Worm (Caenorhabditis elegans): ENCODE measurements around the gene C06H2.2.

C06H2.2 gene

DNA sequence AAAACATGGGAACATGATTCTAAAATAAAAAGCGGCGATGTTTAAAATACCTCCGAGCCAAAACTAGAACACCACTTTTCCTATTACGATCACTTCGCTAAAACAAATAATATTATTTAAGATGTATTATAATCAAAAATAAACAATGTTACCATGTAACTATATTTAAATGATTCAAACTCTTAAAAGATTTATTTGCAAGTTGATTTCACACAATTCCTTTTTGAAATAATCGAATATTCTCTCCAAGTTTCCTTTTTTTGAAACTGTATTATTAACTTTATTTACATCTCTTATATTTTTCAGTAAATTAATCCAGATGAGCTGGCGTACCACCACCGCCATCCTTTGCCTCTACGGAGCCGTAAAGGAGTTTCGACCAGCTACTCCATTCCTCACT, 16.2 kb downstream of the C06H2.2 start, which contains the start of gene folt-1:
Gene folt-1, plus strand, starts transcription at position 301 of the 400 bp plus-strand sequence.
- no peak for TF ChIP-seq tab-1 (GFP tag; IDR thresholded peaks at IDR 0.05)
- TF ChIP-seq ref-1 (GFP tag; conservative IDR thresholded peaks at IDR 0.05) = no peak
- no peak for TF ChIP-seq klf-2 (GFP tag; conservative IDR thresholded peaks at IDR 0.05)
- TF ChIP-seq flt-1 (GFP tag; IDR thresholded peaks at IDR 0.05) = no peak
- no peak for TF ChIP-seq ztf-23 (GFP tag; IDR thresholded peaks at IDR 0.05)
- no peak for TF ChIP-seq ztf-29 (GFP tag; IDR thresholded peaks at IDR 0.05)
- TF ChIP-seq med-1 (GFP tag; optimal IDR thresholded peaks at IDR 0.05; ENCODE audit: insufficient read depth) = no peak
- TF ChIP-seq cog-1 (tag; optimal IDR thresholded peaks at IDR 0.05) = no peak
- TF ChIP-seq T22C8.4 (GFP tag; IDR thresholded peaks at IDR 0.05) = no peak

DNA sequence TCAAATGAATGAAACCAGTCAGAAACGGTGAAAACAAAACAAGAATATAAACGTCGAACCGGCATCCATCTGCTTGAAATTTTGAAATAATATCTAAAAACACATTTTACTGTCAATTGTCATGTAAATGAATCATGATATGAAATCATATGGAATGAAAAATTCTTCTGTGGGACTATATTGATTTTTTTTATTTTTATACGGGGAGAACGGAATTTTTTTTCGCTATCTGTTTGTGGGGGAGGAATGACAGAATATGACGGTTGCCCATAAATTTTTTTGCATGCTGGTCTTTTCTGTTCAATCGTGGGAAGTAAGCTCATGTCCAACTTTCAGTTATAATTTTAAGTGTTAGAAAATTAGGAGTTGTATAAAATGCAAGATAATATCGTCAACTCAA, 19.7 kb downstream of the C06H2.2 start, which contains the start of gene C06H2.7:
Gene C06H2.7, minus strand, starts transcription at position 101 of the 400 bp plus-strand sequence.
- TF ChIP-seq ztf-23 (GFP tag; IDR thresholded peaks at IDR 0.05) (no peak), flt-1 (GFP tag; IDR thresholded peaks at IDR 0.05) (no peak), ref-1 (GFP tag; conservative IDR thresholded peaks at IDR 0.05) (no peak), T22C8.4 (GFP tag; IDR thresholded peaks at IDR 0.05) (no peak), med-1 (GFP tag; optimal IDR thresholded peaks at IDR 0.05; ENCODE audit: insufficient read depth) (no peak), ztf-29 (GFP tag; IDR thresholded peaks at IDR 0.05) (no peak), tab-1 (GFP tag; IDR thresholded peaks at IDR 0.05) (no peak), cog-1 (tag; optimal IDR thresholded peaks at IDR 0.05) (no peak), klf-2 (GFP tag; conservative IDR thresholded peaks at IDR 0.05) (no peak)

DNA sequence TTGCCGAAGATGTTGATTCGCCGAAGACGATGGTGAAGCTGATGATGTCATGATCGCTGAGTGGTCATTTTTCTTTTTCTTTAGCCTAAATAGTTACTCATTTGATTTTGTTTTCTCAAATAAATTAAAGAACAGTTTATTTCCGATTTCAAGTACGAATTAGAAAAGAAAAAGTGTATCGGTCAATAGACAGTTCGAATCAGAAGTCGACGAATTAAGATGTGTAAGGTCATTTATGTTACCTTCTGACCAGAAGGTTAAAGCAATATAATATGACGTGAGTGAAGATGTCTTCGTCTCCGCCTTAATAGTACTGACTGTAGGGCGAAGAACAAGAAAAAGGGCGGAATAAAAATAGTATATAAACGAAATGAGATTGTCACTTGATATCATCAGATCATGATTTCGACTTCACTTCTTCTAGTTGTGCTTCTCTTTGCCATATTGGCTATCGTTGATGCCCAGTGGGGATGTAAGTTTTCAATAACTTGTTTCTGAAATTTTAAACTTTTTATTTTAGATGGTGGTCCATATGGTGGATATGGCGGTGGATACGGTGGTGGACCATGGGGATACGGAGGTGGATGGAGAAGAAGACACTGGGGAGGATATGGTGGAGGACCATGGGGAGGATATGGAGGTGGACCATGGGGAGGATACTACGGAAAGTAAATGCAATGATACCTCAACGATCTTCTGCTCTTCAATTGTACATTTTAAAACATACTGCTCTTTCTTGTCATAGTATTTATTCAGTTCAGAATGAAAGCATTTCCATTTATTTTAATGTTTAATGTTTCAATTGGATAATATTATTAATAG, 22.1 kb downstream of the C06H2.2 start, which contains the start of the genes T19C4.24 and nlp-33:
Gene T19C4.24, minus strand, starts transcription at position 51 of the 822 bp plus-strand sequence.
Gene nlp-33, plus strand, starts transcription at position 389 of the 822 bp plus-strand sequence.
- no peak for TF ChIP-seq tab-1 (GFP tag; IDR thresholded peaks at IDR 0.05)

DNA sequence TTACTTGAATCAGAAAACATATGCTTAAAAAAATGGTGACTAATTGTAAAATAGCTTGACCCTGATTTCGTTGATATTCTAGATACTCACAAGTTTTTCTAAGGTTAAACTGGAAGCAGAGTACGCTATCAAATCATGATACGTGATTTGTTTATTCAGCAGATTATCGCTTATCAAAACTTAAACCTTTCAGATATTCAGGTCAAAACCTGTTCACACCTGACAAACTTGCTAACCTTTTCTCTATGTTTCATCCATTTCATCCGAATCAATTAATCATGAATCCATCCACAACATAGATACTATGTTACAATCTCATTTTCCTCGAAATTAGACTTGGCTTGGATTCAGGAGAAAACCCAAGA, 22.7 kb downstream of the C06H2.2 start:
- TF ChIP-seq ztf-23 (GFP tag; IDR thresholded peaks at IDR 0.05) (no peak), tab-1 (GFP tag; IDR thresholded peaks at IDR 0.05) (no peak), flt-1 (GFP tag; IDR thresholded peaks at IDR 0.05) (no peak), T22C8.4 (GFP tag; IDR thresholded peaks at IDR 0.05) (no peak)

DNA sequence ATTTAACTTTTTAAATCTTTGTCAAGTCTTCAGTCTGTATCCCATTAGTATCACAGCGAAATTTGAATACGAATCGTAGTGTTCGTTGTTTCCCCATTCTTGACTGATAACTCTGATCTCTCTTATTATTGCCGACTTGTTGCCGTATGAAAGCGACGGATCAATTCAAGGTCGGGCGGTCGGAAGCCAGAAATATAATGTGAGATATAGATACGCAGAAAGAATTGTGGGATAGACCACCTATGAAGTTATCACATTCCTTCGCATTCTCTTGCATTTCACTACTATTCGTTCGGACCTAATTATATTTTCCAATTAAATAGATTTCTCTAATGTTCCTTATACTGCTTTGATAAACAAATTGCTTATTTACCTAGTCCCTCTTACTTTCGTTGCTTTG, 23.9 kb downstream of the C06H2.2 start:
- TF ChIP-seq tab-1 (GFP tag; IDR thresholded peaks at IDR 0.05) (no peak), cog-1 (tag; optimal IDR thresholded peaks at IDR 0.05) (no peak), ztf-23 (GFP tag; IDR thresholded peaks at IDR 0.05) (no peak), ref-1 (GFP tag; conservative IDR thresholded peaks at IDR 0.05) (no peak), T22C8.4 (GFP tag; IDR thresholded peaks at IDR 0.05) (no peak), flt-1 (GFP tag; IDR thresholded peaks at IDR 0.05) (no peak), ztf-29 (GFP tag; IDR thresholded peaks at IDR 0.05) (no peak), klf-2 (GFP tag; conservative IDR thresholded peaks at IDR 0.05) (no peak), med-1 (GFP tag; optimal IDR thresholded peaks at IDR 0.05; ENCODE audit: insufficient read depth) (no peak)

DNA sequence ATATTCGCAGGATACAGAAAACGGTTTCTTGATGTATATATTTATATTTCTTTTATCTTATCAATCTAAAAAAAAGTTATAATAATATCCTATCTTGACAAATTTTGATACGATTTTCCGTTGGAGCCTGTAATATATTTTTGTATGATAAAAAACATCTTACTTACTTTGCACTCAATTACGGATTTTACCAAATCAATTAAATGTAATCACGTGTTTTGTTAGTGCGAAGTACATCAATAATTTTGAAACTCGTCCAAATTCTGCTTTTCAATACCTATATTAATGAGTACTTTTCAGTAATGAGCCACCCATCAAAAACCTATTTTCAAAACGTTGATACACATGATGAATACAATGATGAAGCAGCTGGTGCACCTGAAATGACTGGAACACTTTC, 24.4 kb downstream of the C06H2.2 start, which contains the start of gene T19C4.1:
Gene T19C4.1, plus strand, starts transcription at position 301 of the 400 bp plus-strand sequence.
- TF ChIP-seq T22C8.4 (GFP tag; IDR thresholded peaks at IDR 0.05) (no peak), ztf-29 (GFP tag; IDR thresholded peaks at IDR 0.05) (no peak), flt-1 (GFP tag; IDR thresholded peaks at IDR 0.05) (no peak), ref-1 (GFP tag; conservative IDR thresholded peaks at IDR 0.05) (no peak), med-1 (GFP tag; optimal IDR thresholded peaks at IDR 0.05; ENCODE audit: insufficient read depth) (no peak), ztf-23 (GFP tag; IDR thresholded peaks at IDR 0.05) (no peak), klf-2 (GFP tag; conservative IDR thresholded peaks at IDR 0.05) (no peak), cog-1 (tag; optimal IDR thresholded peaks at IDR 0.05) (no peak), tab-1 (GFP tag; IDR thresholded peaks at IDR 0.05) (no peak)

DNA sequence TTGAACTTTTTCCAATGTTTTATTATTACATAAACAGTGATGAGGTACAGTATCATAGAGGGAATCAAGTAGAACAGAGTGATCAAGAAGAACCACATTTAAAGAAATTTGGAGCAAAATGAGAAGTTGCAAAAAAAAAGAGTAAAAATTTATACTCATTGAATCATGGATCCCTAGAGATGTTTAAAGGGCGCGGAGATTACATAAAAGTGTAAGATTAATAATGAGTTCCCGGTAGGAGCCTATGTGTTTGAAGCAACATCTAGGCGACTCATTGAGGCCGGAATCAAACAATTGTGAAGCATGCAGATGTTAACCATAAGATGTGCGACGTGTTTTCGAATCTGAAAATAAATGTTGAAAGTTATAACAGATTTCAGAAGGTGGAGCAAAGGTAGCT, 27.3 kb downstream of the C06H2.2 start, which contains the start of gene srg-39:
Gene srg-39, minus strand, starts transcription at position 101 of the 400 bp plus-strand sequence.
- TF ChIP-seq ztf-29 (GFP tag; IDR thresholded peaks at IDR 0.05) (no peak), med-1 (GFP tag; optimal IDR thresholded peaks at IDR 0.05; ENCODE audit: insufficient read depth) (no peak), ref-1 (GFP tag; conservative IDR thresholded peaks at IDR 0.05) (no peak), cog-1 (tag; optimal IDR thresholded peaks at IDR 0.05) (no peak), ztf-23 (GFP tag; IDR thresholded peaks at IDR 0.05) (no peak), tab-1 (GFP tag; IDR thresholded peaks at IDR 0.05) (no peak), klf-2 (GFP tag; conservative IDR thresholded peaks at IDR 0.05) (no peak), flt-1 (GFP tag; IDR thresholded peaks at IDR 0.05) (no peak), T22C8.4 (GFP tag; IDR thresholded peaks at IDR 0.05) (no peak)

DNA sequence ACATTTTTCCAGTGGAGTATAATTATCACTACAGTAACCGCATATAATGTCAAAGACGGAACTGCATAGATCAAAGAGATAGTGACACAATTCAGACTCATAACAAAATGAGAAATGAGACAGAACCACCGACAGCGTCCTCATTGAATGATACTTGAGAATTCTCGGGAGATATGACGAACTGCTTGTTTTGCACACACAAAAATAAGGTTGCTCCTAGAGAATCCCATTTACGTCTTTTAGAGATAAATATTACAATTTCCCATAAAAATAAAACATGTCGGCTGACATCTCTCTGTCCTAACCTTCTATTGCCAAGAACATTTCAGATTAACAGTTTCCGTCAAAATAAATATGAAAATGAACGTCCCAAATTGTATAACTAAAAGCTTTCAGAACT, 30.5 kb downstream of the C06H2.2 start, which contains the start of gene srg-38:
Gene srg-38, minus strand, starts transcription at position 101 of the 400 bp plus-strand sequence.
- no peak for TF ChIP-seq flt-1 (GFP tag; IDR thresholded peaks at IDR 0.05)
- no peak for TF ChIP-seq ref-1 (GFP tag; conservative IDR thresholded peaks at IDR 0.05)
- TF ChIP-seq ztf-29 (GFP tag; IDR thresholded peaks at IDR 0.05) = no peak
- no peak for TF ChIP-seq ztf-23 (GFP tag; IDR thresholded peaks at IDR 0.05)

DNA sequence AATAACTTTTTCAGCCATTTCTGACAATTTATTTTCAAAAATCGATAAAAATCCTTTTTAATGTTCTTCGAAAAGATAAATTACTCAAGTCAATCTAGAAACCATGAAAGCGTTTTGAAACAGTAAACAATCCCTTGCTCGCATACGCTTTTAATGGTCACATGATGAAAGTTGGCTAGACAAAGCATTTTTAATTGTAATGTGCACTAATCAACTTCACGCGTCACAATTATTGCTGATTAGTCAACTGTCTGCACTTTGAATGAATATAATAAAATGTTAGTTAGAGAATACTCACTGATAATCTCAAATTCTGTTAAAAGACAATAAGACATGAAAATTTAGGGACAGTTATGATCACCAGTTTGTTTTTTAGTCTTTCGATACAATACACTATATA, 31.6 kb downstream of the C06H2.2 start:
- TF ChIP-seq ztf-29 (GFP tag; IDR thresholded peaks at IDR 0.05) (no peak), T22C8.4 (GFP tag; IDR thresholded peaks at IDR 0.05) (no peak), flt-1 (GFP tag; IDR thresholded peaks at IDR 0.05) (no peak), med-1 (GFP tag; optimal IDR thresholded peaks at IDR 0.05; ENCODE audit: insufficient read depth) (no peak), ztf-23 (GFP tag; IDR thresholded peaks at IDR 0.05) (no peak), ref-1 (GFP tag; conservative IDR thresholded peaks at IDR 0.05) (no peak), klf-2 (GFP tag; conservative IDR thresholded peaks at IDR 0.05) (no peak), cog-1 (tag; optimal IDR thresholded peaks at IDR 0.05) (no peak), tab-1 (GFP tag; IDR thresholded peaks at IDR 0.05) (no peak)

DNA sequence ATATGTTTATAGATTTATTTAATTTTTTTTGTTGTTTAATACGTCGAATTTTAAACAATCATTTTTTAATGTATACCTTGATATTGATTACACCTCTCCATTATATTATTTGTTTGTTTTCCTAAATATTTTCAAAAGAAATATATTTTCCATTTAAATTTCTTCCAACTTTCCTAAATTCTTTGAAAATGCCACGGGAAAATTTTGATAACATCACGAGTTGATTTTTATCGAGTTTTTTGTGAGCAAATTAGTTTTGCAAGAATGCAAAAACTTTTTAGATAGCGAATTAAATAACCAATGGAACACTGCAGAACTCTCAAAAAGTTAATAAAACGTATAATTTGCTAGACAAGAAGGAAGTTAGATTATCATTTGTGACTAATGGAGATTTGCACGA, 32.9 kb downstream of the C06H2.2 start, which contains the start of gene srg-42:
Gene srg-42, minus strand, starts transcription at position 101 of the 400 bp plus-strand sequence.
- TF ChIP-seq ztf-29 (GFP tag; IDR thresholded peaks at IDR 0.05) (no peak), T22C8.4 (GFP tag; IDR thresholded peaks at IDR 0.05) (no peak), flt-1 (GFP tag; IDR thresholded peaks at IDR 0.05) (no peak), ztf-23 (GFP tag; IDR thresholded peaks at IDR 0.05) (no peak), med-1 (GFP tag; optimal IDR thresholded peaks at IDR 0.05; ENCODE audit: insufficient read depth) (no peak), cog-1 (tag; optimal IDR thresholded peaks at IDR 0.05) (no peak), tab-1 (GFP tag; IDR thresholded peaks at IDR 0.05) (no peak), ref-1 (GFP tag; conservative IDR thresholded peaks at IDR 0.05) (no peak)

Data from whole organism, midembryonic.